Fruit fly (Drosophila melanogaster) whole organism, embryonic: ENCODE results near the gene Rbfox1.

Experiments used
- CG8478 ChIP-seq: fragments of >200 bp; optimal IDR thresholded peaks from 2 replicates; lab custom pipeline; 2018
- CG9609 ChIP-seq: fragments of 200-800 bp; sonication (Bioruptor generic); optimal IDR thresholded peaks from 3 replicates; lab custom pipeline; 2016; ENCODE audit warnings: missing biosample characterization, missing genetic modification characterization
- CHES-1-like ChIP-seq: fragments of 200-800 bp; sonication (Bioruptor generic); optimal IDR thresholded peaks from 2 replicates; lab custom pipeline; 2016; ENCODE audit warnings: missing biosample characterization, missing genetic modification characterization
- Drgx ChIP-seq: fragments of 200-800 bp; sonication (Bioruptor generic); IDR thresholded peaks from 2 replicates; pipeline ENCODE4 v1.3.6; 2022; ENCODE audit warnings: missing biosample characterization, missing genetic modification characterization
- Oaz ChIP-seq: fragments of 200-800 bp; sonication (Bioruptor generic); IDR thresholded peaks from 2 replicates; pipeline ENCODE4 v1.3.6; 2022; ENCODE audit warnings: missing biosample characterization, missing genetic modification characterization
- Optix ChIP-seq: fragments of 200-800 bp; sonication (Bioruptor generic); IDR thresholded peaks from 3 replicates; pipeline ENCODE4 v1.3.6; 2022; ENCODE audit warnings: missing biosample characterization, missing genetic modification characterization
- Side ChIP-seq: fragments of 200-800 bp; sonication (Bioruptor generic); optimal IDR thresholded peaks from 2 replicates; lab custom pipeline; 2016; ENCODE audit warnings: missing biosample characterization, missing genetic modification characterization
- br ChIP-seq: fragments of >200 bp; optimal IDR thresholded peaks from 2 replicates; lab custom pipeline; 2017
- chn ChIP-seq: fragments of 200-800 bp; sonication (Bioruptor generic); optimal IDR thresholded peaks from 2 replicates; lab custom pipeline; 2016; ENCODE audit warnings: missing biosample characterization, missing genetic modification characterization
- hbn ChIP-seq: fragments of 200-800 bp; sonication (Bioruptor generic); IDR thresholded peaks from 2 replicates; pipeline ENCODE4 v1.3.6; 2022; ENCODE audit warnings: missing biosample characterization, missing genetic modification characterization; ENCODE audit not compliant: partially characterized antibody
- psq ChIP-seq: fragments of 200-800 bp; sonication (Bioruptor generic); optimal IDR thresholded peaks from 2 replicates; lab custom pipeline; 2017; ENCODE audit warnings: missing biosample characterization, missing genetic modification characterization
- scrt ChIP-seq: fragments of 200-800 bp; sonication (Bioruptor generic); optimal IDR thresholded peaks from 2 replicates; lab custom pipeline; 2018; ENCODE audit warnings: missing biosample characterization, mild to moderate bottlenecking, missing genetic modification characterization, moderate library complexity
- tx ChIP-seq: fragments of 200-800 bp; sonication (Bioruptor generic); optimal IDR thresholded peaks from 2 replicates; lab custom pipeline; 2016; ENCODE audit warnings: missing biosample characterization, missing genetic modification characterization

DNA sequence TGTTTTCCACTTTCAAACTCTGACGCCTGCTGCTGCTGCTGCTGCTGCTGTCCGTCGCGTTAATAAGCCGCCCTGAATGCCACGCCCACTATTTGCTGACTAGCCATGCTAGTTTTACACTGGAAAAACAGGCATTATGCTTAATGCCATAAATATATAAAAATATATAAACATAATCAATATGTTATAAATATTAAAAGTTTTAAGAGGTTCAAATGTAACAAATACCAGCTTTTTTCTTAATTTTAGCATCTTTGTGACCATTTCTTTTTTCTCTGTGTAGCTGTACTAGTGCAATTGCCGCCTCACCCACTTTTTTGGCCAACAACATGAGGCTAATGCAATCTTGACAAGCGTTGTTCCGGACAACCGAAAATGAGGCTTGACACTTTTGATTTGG, 33.6 kb downstream of the Rbfox1 start:
- TF ChIP-seq Drgx (GFP tag; lab: Robert Waterston, UW) (no peak), Optix (GFP tag; lab: Robert Waterston, UW) (no peak), CG8478 (lab: Kevin White, UChicago) (no peak), CG9609 (GFP tag; lab: Kevin White, UChicago) (no peak), br (lab: Kevin White, UChicago) (no peak), CHES-1-like (GFP tag; lab: Kevin White, UChicago) (no peak), Oaz (no peak), chn (GFP tag; lab: Kevin White, UChicago) (no peak), tx (GFP tag; lab: Kevin White, UChicago) (no peak), psq (GFP tag; lab: Kevin White, UChicago) (no peak), scrt (GFP tag; lab: Kevin White, UChicago) (no peak), Side (GFP tag; lab: Kevin White, UChicago) (no peak), hbn (GFP tag; lab: Robert Waterston, UW) (no peak)
